Worm (Caenorhabditis elegans) whole organism, L1 larva: ENCODE results near the gene R02D5.10.

Source experiments
- C16A3.4 ChIP-seq: fragments of 150-350 bp; optimal IDR thresholded peaks from 2 replicates; lab custom pipeline; 2014; ENCODE audit warnings: missing biosample characterization, missing genetic modification characterization
- C34B4.2 ChIP-seq: sonication (generic microtip); optimal IDR thresholded peaks from 2 replicates; lab custom pipeline; 2017; ENCODE audit warnings: mild to moderate bottlenecking, missing genetic modification characterization, missing compliant biosample characterization
- Y116A8C.19 ChIP-seq: sonication (generic microtip); optimal IDR thresholded peaks from 2 replicates; lab custom pipeline; 2016; ENCODE audit warnings: missing compliant biosample characterization, missing genetic modification characterization, borderline replicate concordance
- ama-1 ChIP-seq: fragments of 150-350 bp; optimal IDR thresholded peaks from 2 replicates; lab custom pipeline; 2014
- ceh-63 ChIP-seq: fragments of 200-800 bp; sonication (Bioruptor generic); optimal IDR thresholded peaks from 2 replicates; lab custom pipeline; 2018; ENCODE audit warnings: mild to moderate bottlenecking, missing genetic modification characterization, missing compliant biosample characterization
- ceh-88 ChIP-seq: fragments of 200-800 bp; sonication (Bioruptor generic); IDR thresholded peaks from 2 replicates; pipeline ENCODE4 v1.3.6; 2022; ENCODE audit warnings: missing genetic modification characterization, missing compliant biosample characterization
- dpl-1 ChIP-seq, 3 experiments: fragments of 150-350 bp in 2 of 3; sonication (generic microtip) in 1 of 3; optimal IDR thresholded peaks; 2 replicates each; lab custom pipeline; 2014 to 2017; ENCODE audit warnings: missing biosample characterization in 3 of 3, missing genetic modification characterization in 3 of 3, missing genetic modification reagents in 3 of 3
- dsc-1 ChIP-seq: sonication (generic microtip); optimal IDR thresholded peaks from 2 replicates; lab custom pipeline; 2016; ENCODE audit warnings: mild to moderate bottlenecking, missing genetic modification characterization, missing compliant biosample characterization
- efl-1 ChIP-seq, 4 experiments: fragments of 150-350 bp; optimal IDR thresholded peaks in 3 of 4; peaks in 1 of 4; 1 replicate in 1 of 4; 2 replicates in 3 of 4; lab custom pipeline; 2014; ENCODE audit warnings: missing biosample characterization in 2 of 4, missing genetic modification characterization in 2 of 4, missing genetic modification reagents in 2 of 4
- elt-2 ChIP-seq: sonication (generic microtip); optimal IDR thresholded peaks from 2 replicates; lab custom pipeline; 2016; ENCODE audit warnings: missing genetic modification characterization, mild to moderate bottlenecking, inconsistent platforms, missing compliant biosample characterization, missing genetic modification reagents
- elt-3 ChIP-seq, 6 experiments: fragments of 150-350 bp in 1 of 6; sonication (generic microtip); optimal IDR thresholded peaks; 2 replicates each; lab custom pipeline; 2017 to 2018; ENCODE audit warnings: missing biosample characterization in 6 of 6, missing genetic modification characterization in 6 of 6, inconsistent platforms in 1 of 6
- fkh-4 ChIP-seq: sonication (generic microtip); optimal IDR thresholded peaks from 2 replicates; lab custom pipeline; 2016; ENCODE audit warnings: missing compliant biosample characterization, missing genetic modification characterization, borderline replicate concordance
- fkh-8 ChIP-seq: sonication (generic microtip); optimal IDR thresholded peaks from 2 replicates; lab custom pipeline; 2016; ENCODE audit warnings: mild to moderate bottlenecking, missing genetic modification characterization, missing compliant biosample characterization
- irx-1 ChIP-seq: sonication (generic microtip); optimal IDR thresholded peaks from 2 replicates; lab custom pipeline; 2016; ENCODE audit warnings: missing genetic modification characterization, missing compliant biosample characterization
- isw-1 ChIP-seq: fragments of 200-800 bp; sonication (Bioruptor generic); IDR thresholded peaks from 2 replicates; pipeline ENCODE4 v1.3.6; 2022; ENCODE audit warnings: missing genetic modification characterization, missing compliant biosample characterization
- lin-35 ChIP-seq, 2 experiments: fragments of 150-350 bp; optimal IDR thresholded peaks; 2 replicates each; lab custom pipeline; 2014; ENCODE audit warnings: missing biosample characterization in 2 of 2, missing genetic modification characterization in 2 of 2, missing genetic modification reagents in 2 of 2
- lin-39 ChIP-seq: fragments of 150-350 bp; optimal IDR thresholded peaks from 2 replicates; lab custom pipeline; 2014; ENCODE audit warnings: missing biosample characterization, missing genetic modification reagents, missing genetic modification characterization
- lsy-2 ChIP-seq, 2 experiments: fragments of 150-350 bp; optimal IDR thresholded peaks; 2 replicates each; lab custom pipeline; 2014; ENCODE audit warnings: missing biosample characterization in 2 of 2, missing genetic modification characterization in 2 of 2
- mef-2 ChIP-seq: fragments of 150-350 bp; optimal IDR thresholded peaks from 2 replicates; lab custom pipeline; 2014; ENCODE audit warnings: missing biosample characterization, missing genetic modification characterization
- mep-1 ChIP-seq: fragments of 150-350 bp; optimal IDR thresholded peaks from 2 replicates; lab custom pipeline; 2014; ENCODE audit warnings: missing biosample characterization, missing genetic modification characterization
- nhr-19 ChIP-seq: fragments of 200-800 bp; sonication (Bioruptor generic); conservative IDR thresholded peaks from 2 replicates; pipeline ENCODE4 v1.3.6; 2022; ENCODE audit warnings: missing genetic modification characterization, missing compliant biosample characterization
- nhr-20 ChIP-seq: sonication (generic microtip); optimal IDR thresholded peaks from 2 replicates; lab custom pipeline; 2016; ENCODE audit warnings: mild to moderate bottlenecking, missing genetic modification characterization, missing compliant biosample characterization
- nhr-237 ChIP-seq: fragments of 150-350 bp; optimal IDR thresholded peaks from 2 replicates; lab custom pipeline; 2014; ENCODE audit warnings: missing biosample characterization, missing genetic modification characterization
- nhr-47 ChIP-seq: sonication (generic microtip); optimal IDR thresholded peaks from 2 replicates; lab custom pipeline; 2016; ENCODE audit warnings: mild to moderate bottlenecking, missing genetic modification characterization, moderate library complexity, missing compliant biosample characterization
- nhr-71 ChIP-seq: sonication (generic microtip); optimal IDR thresholded peaks from 2 replicates; lab custom pipeline; 2016; ENCODE audit warnings: mild to moderate bottlenecking, missing genetic modification characterization, moderate library complexity, missing compliant biosample characterization
- nhr-76 ChIP-seq: sonication (generic microtip); optimal IDR thresholded peaks from 2 replicates; lab custom pipeline; 2017; ENCODE audit warnings: missing biosample characterization, missing genetic modification characterization
- nhr-77 ChIP-seq: fragments of 150-350 bp; optimal IDR thresholded peaks from 2 replicates; lab custom pipeline; 2014; ENCODE audit warnings: missing biosample characterization, missing genetic modification characterization
- nhr-84 ChIP-seq: sonication (generic microtip); optimal IDR thresholded peaks from 2 replicates; lab custom pipeline; 2017; ENCODE audit warnings: missing biosample characterization, missing genetic modification characterization
- nhr-85 ChIP-seq: sonication (generic microtip); peaks from one replicate; lab custom pipeline; 2016; ENCODE audit warnings: missing genetic modification characterization, inconsistent platforms, missing compliant biosample characterization
- rnt-1 ChIP-seq: sonication (generic microtip); optimal IDR thresholded peaks from 2 replicates; lab custom pipeline; 2016; ENCODE audit warnings: mild to moderate bottlenecking, missing genetic modification characterization, moderate library complexity, missing compliant biosample characterization
- snu-23 ChIP-seq: sonication (generic microtip); optimal IDR thresholded peaks from 2 replicates; lab custom pipeline; 2016; ENCODE audit warnings: missing genetic modification characterization, missing compliant biosample characterization
- sptf-1 ChIP-seq: fragments of 150-350 bp; optimal IDR thresholded peaks from 2 replicates; lab custom pipeline; 2014; ENCODE audit warnings: missing biosample characterization, missing genetic modification characterization
- sup-37 ChIP-seq: fragments of 200-800 bp; sonication (Bioruptor generic); optimal IDR thresholded peaks from 2 replicates; lab custom pipeline; 2018; ENCODE audit warnings: mild to moderate bottlenecking, missing genetic modification characterization, missing compliant biosample characterization
- tlp-1 ChIP-seq: fragments of 150-350 bp; optimal IDR thresholded peaks from 2 replicates; lab custom pipeline; 2014; ENCODE audit warnings: missing biosample characterization, missing genetic modification characterization
- unc-130 ChIP-seq: fragments of 150-350 bp; optimal IDR thresholded peaks from 2 replicates; lab custom pipeline; 2017; ENCODE audit warnings: missing biosample characterization, missing genetic modification characterization, inconsistent platforms
- unc-30 ChIP-seq: sonication (generic microtip); optimal IDR thresholded peaks from 2 replicates; lab custom pipeline; 2017; ENCODE audit warnings: missing biosample characterization, missing genetic modification characterization
- unc-86 ChIP-seq: sonication (generic microtip); optimal IDR thresholded peaks from 2 replicates; lab custom pipeline; 2016; ENCODE audit warnings: missing genetic modification characterization, missing compliant biosample characterization
- ztf-4 ChIP-seq: fragments of 150-350 bp; optimal IDR thresholded peaks from 2 replicates; lab custom pipeline; 2014; ENCODE audit warnings: missing biosample characterization, missing genetic modification characterization

R02D5.10 gene

ce11 chrV:14448669-14449068, 33.4 kb upstream of the R02D5.10 start:
- peak; percentile 14 for TF ChIP-seq nhr-71 (tag; lab: Kevin White, UChicago)
- no peak for TF ChIP-seq sup-37 (GFP tag; lab: Kevin White, UChicago)
- TF ChIP-seq elt-3 (tag; optimal IDR thresholded peaks at IDR 0.05; lab: Kevin White, UChicago): peak in 1 of 6 experiments; percentile 69

- TF ChIP-seq nhr-19 (GFP tag; lab: Robert Waterston, UW): no peak
- no peak for TF ChIP-seq unc-86
- TF ChIP-seq lin-35 (GFP tag; optimal IDR thresholded peaks at IDR 0.05; lab: Kevin White, UChicago): no peak
- TF ChIP-seq unc-30 (tag; lab: Kevin White, UChicago): no peak
- TF ChIP-seq nhr-84 (tag; lab: Kevin White, UChicago): no peak
- no peak for TF ChIP-seq nhr-20 (tag; lab: Kevin White, UChicago)
- no peak for TF ChIP-seq nhr-47 (tag; lab: Kevin White, UChicago)
- TF ChIP-seq dsc-1: no peak
- TF ChIP-seq ztf-4 (tag; lab: Kevin White, UChicago): no peak
- no peak for TF ChIP-seq ceh-63 (GFP tag; lab: Kevin White, UChicago)
- no peak for TF ChIP-seq rnt-1 (tag; lab: Kevin White, UChicago)
- no peak for TF ChIP-seq nhr-85 (tag; lab: Kevin White, UChicago)
- no peak for TF ChIP-seq fkh-8
- TF ChIP-seq nhr-237 (tag; lab: Kevin White, UChicago): no peak
- TF ChIP-seq ama-1 (lab: Kevin White, UChicago): no peak
- TF ChIP-seq irx-1 (tag; lab: Kevin White, UChicago): no peak
- no peak for TF ChIP-seq sup-37 (GFP tag; lab: Kevin White, UChicago)
- TF ChIP-seq mep-1 (tag; lab: Kevin White, UChicago): no peak
Observed at ce11 chrV:14449397-14449796, 32.7 kb upstream of the R02D5.10 start, which contains the start of gene F23B12.7. Gene F23B12.7 (plus strand): TSS chrV:14449697.

ce11 chrV:14456626-14457025, 25.5 kb upstream of the R02D5.10 start, which contains the start of gene bmk-1:
Gene bmk-1 (minus strand): TSS chrV:14456984.
- TF ChIP-seq C16A3.4 (tag; lab: Kevin White, UChicago): peak; percentile 23
- TF ChIP-seq nhr-77 (tag; lab: Kevin White, UChicago): no peak
- no peak for TF ChIP-seq nhr-76 (tag; lab: Kevin White, UChicago)
- no peak for TF ChIP-seq Y116A8C.19 (tag; lab: Kevin White, UChicago)
- TF ChIP-seq dpl-1 (GFP tag; optimal IDR thresholded peaks at IDR 0.05; lab: Kevin White, UChicago): peak; percentile 75 to 87 (median 82)
- peak; percentile 82 to 94 for TF ChIP-seq efl-1 (optimal IDR thresholded peaks at IDR 0.05; lab: Kevin White, UChicago)
- TF ChIP-seq efl-1 (GFP tag; optimal IDR thresholded peaks at IDR 0.05 in 1 of 2; lab: Kevin White, UChicago): peak; percentile 84 to 99
- TF ChIP-seq mef-2 (tag; lab: Kevin White, UChicago): no peak
- no peak for TF ChIP-seq lin-39
- no peak for TF ChIP-seq tlp-1
- peak; percentile 16 for TF ChIP-seq unc-130 (tag; lab: Kevin White, UChicago)
- TF ChIP-seq lsy-2 (tag; optimal IDR thresholded peaks at IDR 0.05; lab: Kevin White, UChicago): peak in 1 of 2 experiments; percentile 49
- TF ChIP-seq C34B4.2 (tag; lab: Kevin White, UChicago): no peak
- no peak for TF ChIP-seq nhr-71 (tag; lab: Kevin White, UChicago)
- no peak for TF ChIP-seq isw-1 (GFP tag; lab: Robert Waterston, UW)
- TF ChIP-seq sptf-1: no peak
- TF ChIP-seq sup-37 (GFP tag; lab: Kevin White, UChicago): no peak
- no peak for TF ChIP-seq ceh-88 (GFP tag; lab: Robert Waterston, UW)
- TF ChIP-seq fkh-4 (tag; lab: Kevin White, UChicago): no peak
- peak; percentile 13 for TF ChIP-seq nhr-20 (tag; lab: Kevin White, UChicago)
- peak; percentile 4 for TF ChIP-seq snu-23 (GFP tag; lab: Kevin White, UChicago)
- no peak for TF ChIP-seq elt-2
- no peak for TF ChIP-seq elt-3 (tag; optimal IDR thresholded peaks at IDR 0.05; lab: Kevin White, UChicago)
- peak; percentile 71 to 92 for TF ChIP-seq lin-35 (GFP tag; optimal IDR thresholded peaks at IDR 0.05; lab: Kevin White, UChicago)
- TF ChIP-seq, all 84 proteins: peak for 8
